Fruit fly (Drosophila melanogaster) whole organism, embryonic: ENCODE data around the gene mRpS23.

Source experiments
- Abd-B ChIP-seq: fragments of 200-800 bp; sonication (Bioruptor generic); optimal IDR thresholded peaks from 2 replicates; lab custom pipeline; 2018; ENCODE audit warnings: missing biosample characterization, mild to moderate bottlenecking, missing genetic modification characterization, moderate library complexity
- Adf1 ChIP-seq: fragments of 200-800 bp; sonication (Bioruptor generic); IDR thresholded peaks from 2 replicates; pipeline ENCODE4 v1.3.6; 2022; ENCODE audit warnings: missing biosample characterization, missing genetic modification characterization
- BEAF-32 ChIP-seq: fragments of 200-800 bp; sonication (Bioruptor generic); optimal IDR thresholded peaks from 3 replicates; lab custom pipeline; 2017; ENCODE audit warnings: missing biosample characterization, missing genetic modification characterization, mild to moderate bottlenecking, moderate library complexity, missing genetic modification reagents
- CG10431 ChIP-seq: fragments of 200-800 bp; sonication (Bioruptor generic); optimal IDR thresholded peaks from 3 replicates; lab custom pipeline; 2018; ENCODE audit warnings: missing biosample characterization, mild to moderate bottlenecking, missing genetic modification characterization
- CG10462 ChIP-seq: fragments of 200-800 bp; sonication (Bioruptor generic); optimal IDR thresholded peaks from 2 replicates; lab custom pipeline; 2016; ENCODE audit warnings: missing biosample characterization, missing genetic modification characterization
- CG11456 ChIP-seq: fragments of 200-800 bp; sonication (Bioruptor generic); IDR thresholded peaks from 3 replicates; pipeline ENCODE4 v1.3.6; 2022; ENCODE audit warnings: missing biosample characterization, missing genetic modification characterization
- CG12769 ChIP-seq: fragments of 200-800 bp; sonication (Bioruptor generic); optimal IDR thresholded peaks from 2 replicates; lab custom pipeline; 2019; ENCODE audit warnings: missing biosample characterization, mild to moderate bottlenecking, missing genetic modification characterization, moderate library complexity
- CG12942 ChIP-seq: fragments of 200-800 bp; sonication (Bioruptor generic); optimal IDR thresholded peaks from 3 replicates; lab custom pipeline; 2016; ENCODE audit warnings: missing biosample characterization, missing genetic modification characterization
- CG14014 ChIP-seq: fragments of 200-800 bp; sonication (Bioruptor generic); IDR thresholded peaks from 2 replicates; pipeline ENCODE4 v1.3.6; 2022; ENCODE audit warnings: missing biosample characterization, missing genetic modification characterization
- CG15011 ChIP-seq: fragments of 200-800 bp; sonication (Bioruptor generic); optimal IDR thresholded peaks from 3 replicates; lab custom pipeline; 2018; ENCODE audit warnings: missing biosample characterization, mild to moderate bottlenecking, missing genetic modification characterization
- CG15601 ChIP-seq: fragments of 200-800 bp; sonication (Bioruptor generic); optimal IDR thresholded peaks from 3 replicates; lab custom pipeline; 2019; ENCODE audit warnings: missing biosample characterization, mild to moderate bottlenecking, missing genetic modification characterization, moderate library complexity
- CG2116 ChIP-seq: fragments of 200-800 bp; sonication (Bioruptor generic); optimal IDR thresholded peaks from 3 replicates; lab custom pipeline; 2018; ENCODE audit warnings: missing biosample characterization, mild to moderate bottlenecking, missing genetic modification characterization
- CG2129 ChIP-seq: fragments of 200-800 bp; sonication (Bioruptor generic); IDR thresholded peaks from 2 replicates; pipeline ENCODE4 v1.3.6; 2022; ENCODE audit warnings: missing biosample characterization, missing genetic modification characterization; ENCODE audit not compliant: partially characterized antibody
- CG30020 ChIP-seq: fragments of 200-800 bp; optimal IDR thresholded peaks from 2 replicates; lab custom pipeline; 2019; ENCODE audit warnings: missing biosample characterization, mild to moderate bottlenecking, missing genetic modification characterization, moderate library complexity
- CG30403 ChIP-seq: fragments of 200-800 bp; sonication (Bioruptor generic); optimal IDR thresholded peaks from 3 replicates; lab custom pipeline; 2016; ENCODE audit warnings: missing biosample characterization, missing genetic modification characterization
- CG4820 ChIP-seq: fragments of 200-800 bp; sonication (Bioruptor generic); optimal IDR thresholded peaks from 3 replicates; lab custom pipeline; 2016; ENCODE audit warnings: missing biosample characterization, missing genetic modification characterization
- CG6683 ChIP-seq: fragments of 200-800 bp; sonication (Bioruptor generic); optimal IDR thresholded peaks from 2 replicates; lab custom pipeline; 2017; ENCODE audit warnings: missing biosample characterization, mild to moderate bottlenecking, missing genetic modification characterization, missing genetic modification reagents
- CG8924 ChIP-seq: fragments of 200-800 bp; optimal IDR thresholded peaks from 3 replicates; lab custom pipeline; 2019; ENCODE audit warnings: missing biosample characterization, mild to moderate bottlenecking, missing genetic modification characterization, moderate library complexity
- CG8944 ChIP-seq: fragments of 200-800 bp; sonication (Bioruptor generic); optimal IDR thresholded peaks from 3 replicates; lab custom pipeline; 2016; ENCODE audit warnings: missing biosample characterization, missing genetic modification characterization
- CG9727 ChIP-seq: fragments of 200-800 bp; sonication (Bioruptor generic); optimal IDR thresholded peaks from 3 replicates; lab custom pipeline; 2017; ENCODE audit warnings: missing biosample characterization, mild to moderate bottlenecking, missing genetic modification characterization
- CG9797 ChIP-seq: fragments of 200-800 bp; sonication (Bioruptor generic); optimal IDR thresholded peaks from 3 replicates; lab custom pipeline; 2018; ENCODE audit warnings: missing biosample characterization, mild to moderate bottlenecking, missing genetic modification characterization
- Doc3 ChIP-seq: fragments of 200-800 bp; sonication (Bioruptor generic); IDR thresholded peaks from 3 replicates; pipeline ENCODE4 v1.3.6; 2022; ENCODE audit warnings: missing biosample characterization, missing genetic modification characterization; ENCODE audit not compliant: partially characterized antibody
- Elba2 ChIP-seq: fragments of 200-800 bp; sonication (Bioruptor generic); optimal IDR thresholded peaks from 3 replicates; lab custom pipeline; 2016; ENCODE audit warnings: missing biosample characterization, missing genetic modification characterization
- MESR4 ChIP-seq: fragments of 200-800 bp; sonication (Bioruptor generic); optimal IDR thresholded peaks from 2 replicates; lab custom pipeline; 2018; ENCODE audit warnings: missing biosample characterization, mild to moderate bottlenecking, missing genetic modification characterization, moderate library complexity
- MTF-1 ChIP-seq: fragments of 200-800 bp; sonication (Bioruptor generic); optimal IDR thresholded peaks from 2 replicates; lab custom pipeline; 2018; ENCODE audit warnings: missing biosample characterization, mild to moderate bottlenecking, missing genetic modification characterization, borderline replicate concordance
- Myb ChIP-seq: fragments of 200-800 bp; sonication (Bioruptor generic); optimal IDR thresholded peaks from 2 replicates; lab custom pipeline; 2016; ENCODE audit warnings: missing biosample characterization, missing genetic modification characterization
- NC2α ChIP-seq: fragments of 200-800 bp; sonication (Bioruptor generic); optimal IDR thresholded peaks from 2 replicates; lab custom pipeline; 2016; ENCODE audit warnings: missing biosample characterization, missing genetic modification characterization
- Oaz ChIP-seq: fragments of 200-800 bp; sonication (Bioruptor generic); IDR thresholded peaks from 2 replicates; pipeline ENCODE4 v1.3.6; 2022; ENCODE audit warnings: missing biosample characterization, missing genetic modification characterization
- Optix ChIP-seq: fragments of 200-800 bp; sonication (Bioruptor generic); IDR thresholded peaks from 3 replicates; pipeline ENCODE4 v1.3.6; 2022; ENCODE audit warnings: missing biosample characterization, missing genetic modification characterization
- Ravus ChIP-seq: fragments of 200-800 bp; sonication (Bioruptor generic); IDR thresholded peaks from 2 replicates; pipeline ENCODE4 v1.3.6; 2022; ENCODE audit warnings: missing biosample characterization, missing genetic modification characterization
- Rfx ChIP-seq: fragments of 200-800 bp; sonication (Bioruptor generic); IDR thresholded peaks from 2 replicates; pipeline ENCODE4 v1.3.6; 2022; ENCODE audit warnings: missing biosample characterization, missing genetic modification characterization
- Sox100B ChIP-seq: fragments of 200-800 bp; sonication (Bioruptor generic); optimal IDR thresholded peaks from 3 replicates; lab custom pipeline; 2018; ENCODE audit warnings: missing biosample characterization, mild to moderate bottlenecking, missing genetic modification characterization
- Sry-β ChIP-seq: fragments of 200-800 bp; sonication (Bioruptor generic); optimal IDR thresholded peaks from 2 replicates; lab custom pipeline; 2018; ENCODE audit warnings: missing biosample characterization, mild to moderate bottlenecking, missing genetic modification characterization, moderate library complexity
- Ssrp ChIP-seq: fragments of 200-800 bp; sonication (Bioruptor generic); optimal IDR thresholded peaks from 2 replicates; lab custom pipeline; 2018; ENCODE audit warnings: missing biosample characterization, mild to moderate bottlenecking, missing genetic modification characterization, moderate library complexity
- ase ChIP-seq: fragments of 200-800 bp; sonication (Bioruptor generic); IDR thresholded peaks from 3 replicates; pipeline ENCODE4 v1.3.6; 2022; ENCODE audit warnings: missing biosample characterization, missing genetic modification characterization
- corto ChIP-seq: fragments of 200-800 bp; sonication (Bioruptor generic); optimal IDR thresholded peaks from 2 replicates; lab custom pipeline; 2016; ENCODE audit warnings: missing biosample characterization, mild to moderate bottlenecking, missing genetic modification characterization, moderate library complexity
- fu2 ChIP-seq: fragments of 200-800 bp; sonication (Bioruptor generic); optimal IDR thresholded peaks from 2 replicates; lab custom pipeline; 2016; ENCODE audit warnings: missing biosample characterization, missing genetic modification characterization
- lola ChIP-seq, 3 experiments: fragments of >200 bp in 2 of 3; fragments of 200-800 bp in 1 of 3; sonication (Bioruptor generic) in 1 of 3; optimal IDR thresholded peaks; 2 replicates each; lab custom pipeline; 2017 to 2019; ENCODE audit warnings: missing biosample characterization in 3 of 3, missing genetic modification characterization in 3 of 3, mild to moderate bottlenecking in 1 of 3, moderate library complexity in 1 of 3
- maf-S ChIP-seq: fragments of 200-800 bp; sonication (Bioruptor generic); optimal IDR thresholded peaks from 2 replicates; lab custom pipeline; 2016; ENCODE audit warnings: missing biosample characterization, missing genetic modification characterization
- prd ChIP-seq, 3 experiments: fragments of >200 bp in 2 of 3; fragments of 200-800 bp in 1 of 3; sonication (Bioruptor generic) in 1 of 3; optimal IDR thresholded peaks in 2 of 3; IDR thresholded peaks in 1 of 3; 2 replicates in 2 of 3; 3 replicates in 1 of 3; pipeline versions ENCODE4 v1.3.6 to Lab custom; 2017 to 2022; ENCODE audit warnings: missing biosample characterization in 1 of 3, missing genetic modification characterization in 1 of 3
- sna ChIP-seq: fragments of 200-800 bp; sonication (Bioruptor generic); IDR thresholded peaks from 2 replicates; pipeline ENCODE4 v1.3.6; 2022; ENCODE audit warnings: missing biosample characterization, missing genetic modification characterization; ENCODE audit not compliant: partially characterized antibody
- sqz ChIP-seq: fragments of 200-800 bp; sonication (Bioruptor generic); optimal IDR thresholded peaks from 3 replicates; lab custom pipeline; 2018; ENCODE audit warnings: missing biosample characterization, mild to moderate bottlenecking, missing genetic modification characterization
- sug ChIP-seq: fragments of 200-800 bp; optimal IDR thresholded peaks from 2 replicates; lab custom pipeline; 2019; ENCODE audit warnings: missing biosample characterization, mild to moderate bottlenecking, missing genetic modification characterization, moderate library complexity
- tgo ChIP-seq: fragments of 200-800 bp; sonication (Bioruptor generic); IDR thresholded peaks from 3 replicates; pipeline ENCODE4 v1.3.6; 2022; ENCODE audit warnings: missing biosample characterization, missing genetic modification characterization
- unc-4 ChIP-seq: fragments of 200-800 bp; sonication (Bioruptor generic); IDR thresholded peaks from 2 replicates; pipeline ENCODE4 v1.3.6; 2022; ENCODE audit warnings: missing biosample characterization, missing genetic modification characterization; ENCODE audit not compliant: partially characterized antibody
- vnd ChIP-seq: fragments of 200-800 bp; sonication (Bioruptor generic); IDR thresholded peaks from 3 replicates; pipeline ENCODE4 v1.3.6; 2022; ENCODE audit warnings: missing biosample characterization, missing genetic modification characterization; ENCODE audit not compliant: partially characterized antibody
- zen2 ChIP-seq: fragments of 200-800 bp; sonication (Bioruptor generic); IDR thresholded peaks from 3 replicates; pipeline ENCODE4 v1.3.6; 2022; ENCODE audit warnings: missing biosample characterization, missing genetic modification characterization; ENCODE audit not compliant: partially characterized antibody
- zfh1 ChIP-seq: fragments of 200-800 bp; sonication (Bioruptor generic); IDR thresholded peaks from 3 replicates; pipeline ENCODE4 v1.3.6; 2022; ENCODE audit warnings: missing biosample characterization, missing genetic modification characterization

mRpS23 gene

DNA sequence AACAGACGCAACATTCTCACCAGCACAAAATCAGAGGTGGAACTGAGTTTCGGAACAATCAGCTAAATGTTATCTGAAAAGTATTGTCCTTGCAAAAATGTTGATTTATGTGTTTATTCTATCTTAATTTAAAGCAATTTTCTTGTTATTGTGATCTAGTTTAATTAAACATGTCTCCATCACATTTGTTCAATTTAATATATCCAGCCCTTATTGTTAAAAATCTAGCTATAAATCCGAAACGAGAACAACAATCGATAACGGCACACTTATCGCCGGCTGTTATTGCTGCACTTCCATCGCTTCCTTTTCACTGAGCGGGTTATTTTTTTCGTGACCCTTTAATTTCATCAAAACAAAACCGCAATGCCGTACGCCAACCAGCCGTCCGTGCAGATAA, 1.8 kb downstream of the mRpS23 start, which contains the start of the genes GatC, PolG2 and Polr2C (continued):
- TF ChIP-seq prd (optimal IDR thresholded peaks at IDR 0.05; lab: Kevin White, UChicago) (no peak), prd (GFP tag; IDR thresholded peaks at IDR 0.05; lab: Robert Waterston, UW) (peak; percentile 47; the same call in 2 of the 3 replicates), lola (GFP tag; optimal IDR thresholded peaks at IDR 0.05; lab: Kevin White, UChicago) (peak in 1 of 3 experiments; percentile 39), Sox100B (GFP tag; lab: Kevin White, UChicago) (no peak), Adf1 (GFP tag; lab: Robert Waterston, UW) (0 out of 2 replicates have a peak, but pooled peaks have one; percentile 25), CG2116 (GFP tag; lab: Kevin White, UChicago) (peak; percentile 66), zfh1 (GFP tag; lab: Robert Waterston, UW) (peak; percentile 52; the same call in 1 of the 3 replicates), maf-S (peak; percentile 43), ase (GFP tag; lab: Robert Waterston, UW) (no peak), Abd-B (GFP tag; lab: Kevin White, UChicago) (peak; percentile 36), MTF-1 (GFP tag; lab: Kevin White, UChicago) (no peak), CG8924 (tag; lab: Kevin White, UChicago) (peak; percentile 45), CG14014 (peak; percentile 43; the same call in 1 of the 2 replicates), Oaz (GFP tag; lab: Robert Waterston, UW) (no peak), CG10431 (GFP tag; lab: Kevin White, UChicago) (no peak), unc-4 (GFP tag; lab: Robert Waterston, UW) (peak; percentile 81), CG10462 (GFP tag; lab: Kevin White, UChicago) (peak; percentile 16), CG15011 (GFP tag; lab: Kevin White, UChicago) (no peak), Rfx (peak; percentile 69), sna (GFP tag; lab: Robert Waterston, UW) (peak; percentile 81), CG4820 (no peak), Doc3 (GFP tag; lab: Robert Waterston, UW) (peak; percentile 62; the same call in 2 of the 3 replicates), CG9797 (GFP tag; lab: Kevin White, UChicago) (peak; percentile 5), CG15601 (peak; percentile 35), Optix (GFP tag; lab: Robert Waterston, UW) (no peak), Myb (GFP tag; lab: Kevin White, UChicago) (peak; percentile 49), CG30403 (GFP tag; lab: Kevin White, UChicago) (peak; percentile 55), Elba2 (GFP tag; lab: Kevin White, UChicago) (peak; percentile 67), CG30020 (tag; lab: Kevin White, UChicago) (peak; percentile 55), fu2 (GFP tag; lab: Kevin White, UChicago) (peak; percentile 32), corto (no peak), zen2 (GFP tag; lab: Robert Waterston, UW) (peak; percentile 56; the same call in 2 of the 3 replicates), Ravus (GFP tag; lab: Robert Waterston, UW) (no peak), MESR4 (GFP tag; lab: Kevin White, UChicago) (peak; percentile 22), vnd (GFP tag; lab: Robert Waterston, UW) (peak; percentile 82), CG9727 (peak; percentile 24), sug (tag; lab: Kevin White, UChicago) (peak; percentile 52), BEAF-32 (GFP tag; lab: Kevin White, UChicago) (peak; percentile 77), Sry-β (GFP tag; lab: Kevin White, UChicago) (peak; percentile 81), CG8944 (peak; percentile 43), tgo (GFP tag; lab: Robert Waterston, UW) (peak; percentile 38; the same call in 1 of the 3 replicates), CG12942 (GFP tag; lab: Kevin White, UChicago) (peak; percentile 11), CG6683 (GFP tag; lab: Kevin White, UChicago) (no peak), sqz (GFP tag; lab: Kevin White, UChicago) (no peak), CG11456 (0 out of 3 replicates have a peak, but pooled peaks have one; percentile 47), CG2129 (GFP tag; lab: Robert Waterston, UW) (peak; percentile 52), Ssrp (peak; percentile 35), NC2α (GFP tag; lab: Kevin White, UChicago) (no peak), CG12769 (tag; lab: Kevin White, UChicago) (no peak)
